Worm (Caenorhabditis elegans) whole organism, L1 larva: Measurements from ENCODE around the gene nac-3.

Experiments used
- mdl-1 ChIP-seq, 2 experiments: fragments of 150-350 bp; optimal IDR thresholded peaks; 2 replicates each; lab custom pipeline; 2014 to 2017; ENCODE audit warnings: missing biosample characterization in 2 of 2, missing genetic modification characterization in 2 of 2, inconsistent platforms in 1 of 2
- pag-3 ChIP-seq: sonication (generic microtip); optimal IDR thresholded peaks from 2 replicates; lab custom pipeline; 2017; ENCODE audit warnings: missing genetic modification characterization, mild to moderate bottlenecking, missing compliant biosample characterization, antibody characterized with exemption, borderline replicate concordance; ENCODE audit not compliant: insufficient read depth
- sptf-1 ChIP-seq: fragments of 150-350 bp; optimal IDR thresholded peaks from 2 replicates; lab custom pipeline; 2014; ENCODE audit warnings: missing biosample characterization, missing genetic modification characterization
- swsn-7 ChIP-seq: sonication (generic microtip); optimal IDR thresholded peaks from 2 replicates; lab custom pipeline; 2016; ENCODE audit warnings: missing genetic modification characterization, missing compliant biosample characterization

ce11 chrIII:10151719-10152118, 876 bp upstream of the nac-3 start:
- TF ChIP-seq sptf-1 (tag; lab: Kevin White, UChicago) = no peak
- TF ChIP-seq pag-3 (tag; lab: Kevin White, UChicago) = no peak
- TF ChIP-seq swsn-7 (tag; lab: Kevin White, UChicago) = no peak
- TF ChIP-seq mdl-1 (tag; optimal IDR thresholded peaks at IDR 0.05; lab: Kevin White, UChicago) = no peak
